Fruit fly (Drosophila melanogaster) whole organism, embryonic: Measurements from ENCODE around the gene Hrs.

Experiments
- B-H2 ChIP-seq: fragments of 200-800 bp; sonication (Bioruptor generic); optimal IDR thresholded peaks from 2 replicates; lab custom pipeline; 2018; ENCODE audit warnings: missing biosample characterization, mild to moderate bottlenecking, missing genetic modification characterization
- Blimp-1 ChIP-seq: fragments of 200-800 bp; sonication (Bioruptor generic); optimal IDR thresholded peaks from 3 replicates; lab custom pipeline; 2018; ENCODE audit warnings: missing biosample characterization, missing genetic modification characterization, mild to moderate bottlenecking, moderate library complexity, missing genetic modification reagents
- C15 ChIP-seq: fragments of 200-800 bp; sonication (Bioruptor generic); IDR thresholded peaks from 3 replicates; pipeline ENCODE4 v1.3.6; 2022; ENCODE audit warnings: missing biosample characterization, missing genetic modification characterization
- CG10979 ChIP-seq: fragments of 200-800 bp; sonication (Bioruptor generic); optimal IDR thresholded peaks from 2 replicates; lab custom pipeline; 2018; ENCODE audit warnings: missing biosample characterization, mild to moderate bottlenecking, missing genetic modification characterization, moderate library complexity
- CG12659 ChIP-seq: fragments of 200-800 bp; sonication (Bioruptor generic); optimal IDR thresholded peaks from 3 replicates; lab custom pipeline; 2017; ENCODE audit warnings: mild to moderate bottlenecking, missing biosample characterization, missing genetic modification reagents, missing genetic modification characterization
- CG14050 ChIP-seq: fragments of 200-800 bp; sonication (Bioruptor generic); IDR thresholded peaks from 3 replicates; pipeline ENCODE4 v1.3.6; 2022; ENCODE audit warnings: missing biosample characterization, missing genetic modification characterization
- CG15011 ChIP-seq: fragments of 200-800 bp; sonication (Bioruptor generic); optimal IDR thresholded peaks from 3 replicates; lab custom pipeline; 2018; ENCODE audit warnings: missing biosample characterization, mild to moderate bottlenecking, missing genetic modification characterization
- CG16779 ChIP-seq: fragments of 200-800 bp; sonication (Bioruptor generic); IDR thresholded peaks from 2 replicates; pipeline ENCODE4 v1.3.6; 2022; ENCODE audit warnings: missing biosample characterization, missing genetic modification characterization
- CG2202 ChIP-seq: fragments of 200-800 bp; sonication (Bioruptor generic); optimal IDR thresholded peaks from 2 replicates; lab custom pipeline; 2018; ENCODE audit warnings: missing biosample characterization, mild to moderate bottlenecking, missing genetic modification characterization
- CG33213 ChIP-seq: fragments of 200-800 bp; sonication (Bioruptor generic); optimal IDR thresholded peaks from 3 replicates; lab custom pipeline; 2016; ENCODE audit warnings: missing biosample characterization, missing genetic modification characterization
- CG33557 ChIP-seq: fragments of 200-800 bp; sonication (Bioruptor generic); optimal IDR thresholded peaks from 2 replicates; lab custom pipeline; 2019; ENCODE audit warnings: missing biosample characterization, mild to moderate bottlenecking, missing genetic modification characterization, moderate library complexity
- CG4707 ChIP-seq: fragments of 200-800 bp; sonication (Bioruptor generic); optimal IDR thresholded peaks from 2 replicates; lab custom pipeline; 2018; ENCODE audit warnings: missing biosample characterization, mild to moderate bottlenecking, missing genetic modification characterization, moderate library complexity
- CG6272 ChIP-seq: fragments of 200-800 bp; sonication (Bioruptor generic); IDR thresholded peaks from 2 replicates; pipeline ENCODE4 v1.3.6; 2022; ENCODE audit warnings: missing biosample characterization, missing genetic modification characterization
- CG7839 ChIP-seq: fragments of 200-800 bp; sonication (Bioruptor generic); optimal IDR thresholded peaks from 3 replicates; lab custom pipeline; 2018; ENCODE audit warnings: missing biosample characterization, mild to moderate bottlenecking, missing genetic modification characterization, moderate library complexity
- CG8478 ChIP-seq: fragments of >200 bp; optimal IDR thresholded peaks from 2 replicates; lab custom pipeline; 2018
- CG9797 ChIP-seq: fragments of 200-800 bp; sonication (Bioruptor generic); optimal IDR thresholded peaks from 3 replicates; lab custom pipeline; 2018; ENCODE audit warnings: missing biosample characterization, mild to moderate bottlenecking, missing genetic modification characterization
- CG9817 ChIP-seq: fragments of 200-800 bp; sonication (Bioruptor generic); optimal IDR thresholded peaks from 2 replicates; lab custom pipeline; 2018; ENCODE audit warnings: missing biosample characterization, mild to moderate bottlenecking, missing genetic modification characterization, moderate library complexity
- CTCF ChIP-seq: fragments of 200-800 bp; sonication (Bioruptor generic); optimal IDR thresholded peaks from 2 replicates; lab custom pipeline; 2017; ENCODE audit warnings: missing biosample characterization, mild to moderate bottlenecking, missing genetic modification characterization, moderate library complexity
- Dref ChIP-seq: fragments of 200-800 bp; sonication (Bioruptor generic); IDR thresholded peaks from 2 replicates; pipeline ENCODE4 v1.3.6; 2022; ENCODE audit warnings: missing biosample characterization, missing genetic modification characterization
- Drgx ChIP-seq: fragments of 200-800 bp; sonication (Bioruptor generic); IDR thresholded peaks from 2 replicates; pipeline ENCODE4 v1.3.6; 2022; ENCODE audit warnings: missing biosample characterization, missing genetic modification characterization
- Fer1 ChIP-seq: fragments of 200-800 bp; sonication (Bioruptor generic); optimal IDR thresholded peaks from 2 replicates; lab custom pipeline; 2017; ENCODE audit warnings: missing biosample characterization, mild to moderate bottlenecking, missing genetic modification characterization
- Gsc ChIP-seq: fragments of 200-800 bp; sonication (Bioruptor generic); IDR thresholded peaks from 2 replicates; pipeline ENCODE4 v1.3.6; 2022; ENCODE audit warnings: missing biosample characterization, missing genetic modification characterization
- Gug ChIP-seq: fragments of 200-800 bp; sonication (Bioruptor generic); IDR thresholded peaks from 4 replicates; pipeline ENCODE4 v1.3.6; 2022; ENCODE audit warnings: missing biosample characterization, missing genetic modification characterization
- HLHmδ ChIP-seq: fragments of 200-800 bp; sonication (Bioruptor generic); optimal IDR thresholded peaks from 2 replicates; lab custom pipeline; 2018; ENCODE audit warnings: missing biosample characterization, mild to moderate bottlenecking, missing genetic modification characterization, moderate library complexity
- Hmx ChIP-seq: fragments of 200-800 bp; sonication (Bioruptor generic); optimal IDR thresholded peaks from 2 replicates; lab custom pipeline; 2016; ENCODE audit warnings: missing biosample characterization, missing genetic modification characterization
- Hr3 ChIP-seq: fragments of 200-800 bp; sonication (Bioruptor generic); optimal IDR thresholded peaks from 3 replicates; lab custom pipeline; 2016; ENCODE audit warnings: missing biosample characterization, missing genetic modification characterization
- Med ChIP-seq: fragments of 200-800 bp; sonication (Bioruptor generic); peaks from one replicate; lab custom pipeline; 2016; ENCODE audit warnings: missing biosample characterization, missing genetic modification characterization, mild to moderate bottlenecking, inconsistent platforms, moderate library complexity
- Mes4 ChIP-seq: fragments of 200-800 bp; sonication (Bioruptor generic); optimal IDR thresholded peaks from 2 replicates; lab custom pipeline; 2016; ENCODE audit warnings: missing biosample characterization, missing genetic modification characterization
- NC2α ChIP-seq: fragments of 200-800 bp; sonication (Bioruptor generic); optimal IDR thresholded peaks from 2 replicates; lab custom pipeline; 2016; ENCODE audit warnings: missing biosample characterization, missing genetic modification characterization
- Nf-YB ChIP-seq: fragments of 200-800 bp; sonication (Bioruptor generic); optimal IDR thresholded peaks from 3 replicates; lab custom pipeline; 2019; ENCODE audit warnings: missing biosample characterization, mild to moderate bottlenecking, missing genetic modification characterization, moderate library complexity
- NfI ChIP-seq: fragments of 200-800 bp; sonication (Bioruptor generic); optimal IDR thresholded peaks from 3 replicates; lab custom pipeline; 2018; ENCODE audit warnings: missing biosample characterization, mild to moderate bottlenecking, missing genetic modification characterization, moderate library complexity
- Sin3A ChIP-seq: fragments of >200 bp; optimal IDR thresholded peaks from 2 replicates; lab custom pipeline; 2018
- bab2 ChIP-seq: fragments of 200-800 bp; sonication (Bioruptor generic); optimal IDR thresholded peaks from 2 replicates; lab custom pipeline; 2016; ENCODE audit warnings: missing biosample characterization, missing genetic modification characterization
- bsh ChIP-seq, 2 experiments: fragments of 200-800 bp; sonication (Bioruptor generic); optimal IDR thresholded peaks; 2 replicates each; lab custom pipeline; 2017 to 2018; ENCODE audit warnings: mild to moderate bottlenecking in 2 of 2, missing biosample characterization in 2 of 2, missing genetic modification characterization in 2 of 2, moderate library complexity in 1 of 2
- cg ChIP-seq: fragments of 200-800 bp; sonication (Bioruptor generic); optimal IDR thresholded peaks from 3 replicates; lab custom pipeline; 2019; ENCODE audit warnings: missing biosample characterization, mild to moderate bottlenecking, missing genetic modification characterization, moderate library complexity
- disco-r ChIP-seq: fragments of 200-800 bp; sonication (Bioruptor generic); optimal IDR thresholded peaks from 2 replicates; lab custom pipeline; 2016; ENCODE audit warnings: missing biosample characterization, missing genetic modification characterization
- dmrt11E ChIP-seq: fragments of 200-800 bp; sonication (Bioruptor generic); optimal IDR thresholded peaks from 3 replicates; lab custom pipeline; 2018; ENCODE audit warnings: missing biosample characterization, mild to moderate bottlenecking, missing genetic modification characterization, moderate library complexity
- exex ChIP-seq: fragments of 200-800 bp; sonication (Bioruptor generic); optimal IDR thresholded peaks from 4 replicates; lab custom pipeline; 2018; ENCODE audit warnings: missing biosample characterization, mild to moderate bottlenecking, missing genetic modification characterization, moderate library complexity
- fd3F ChIP-seq: fragments of 200-800 bp; sonication (Bioruptor generic); optimal IDR thresholded peaks from 2 replicates; lab custom pipeline; 2018; ENCODE audit warnings: missing biosample characterization, mild to moderate bottlenecking, missing genetic modification characterization, moderate library complexity
- fu2 ChIP-seq: fragments of 200-800 bp; sonication (Bioruptor generic); optimal IDR thresholded peaks from 2 replicates; lab custom pipeline; 2016; ENCODE audit warnings: missing biosample characterization, missing genetic modification characterization
- kah ChIP-seq: fragments of 200-800 bp; sonication (Bioruptor generic); optimal IDR thresholded peaks from 2 replicates; lab custom pipeline; 2018; ENCODE audit warnings: missing biosample characterization, mild to moderate bottlenecking, missing genetic modification characterization
- ken ChIP-seq: fragments of 200-800 bp; sonication (Bioruptor generic); IDR thresholded peaks from 3 replicates; pipeline ENCODE4 v1.3.6; 2022; ENCODE audit warnings: missing biosample characterization, missing genetic modification characterization
- lov ChIP-seq, 2 experiments: fragments of 200-800 bp in 1 of 2; fragments of >200 bp in 1 of 2; sonication (Bioruptor generic) in 1 of 2; IDR thresholded peaks in 1 of 2; optimal IDR thresholded peaks in 1 of 2; 2 replicates in 1 of 2; 3 replicates in 1 of 2; pipeline versions ENCODE4 v1.3.6 to Lab custom; 2017 to 2022; ENCODE audit warnings: missing biosample characterization in 1 of 2, missing genetic modification characterization in 1 of 2
- sisA ChIP-seq: fragments of 200-800 bp; sonication (Bioruptor generic); IDR thresholded peaks from 2 replicates; pipeline ENCODE4 v1.3.6; 2022; ENCODE audit warnings: missing biosample characterization, missing genetic modification characterization
- slbo ChIP-seq: fragments of 200-800 bp; sonication (Bioruptor generic); IDR thresholded peaks from 2 replicates; pipeline ENCODE4 v1.3.6; 2022; ENCODE audit warnings: missing biosample characterization, missing genetic modification characterization
- toy ChIP-seq: fragments of 200-800 bp; sonication (Bioruptor generic); IDR thresholded peaks from 2 replicates; pipeline ENCODE4 v1.3.6; 2022; ENCODE audit warnings: missing biosample characterization, missing genetic modification characterization
- tup ChIP-seq: fragments of 200-800 bp; sonication (Bioruptor generic); optimal IDR thresholded peaks from 2 replicates; lab custom pipeline; 2016; ENCODE audit warnings: missing biosample characterization, mild to moderate bottlenecking, missing genetic modification characterization, moderate library complexity
- vfl ChIP-seq: fragments of 200-800 bp; sonication (Bioruptor generic); optimal IDR thresholded peaks from 2 replicates; lab custom pipeline; 2016; ENCODE audit warnings: missing biosample characterization, missing genetic modification characterization
- zf30C ChIP-seq: fragments of 200-800 bp; sonication (Bioruptor generic); optimal IDR thresholded peaks from 3 replicates; lab custom pipeline; 2018; ENCODE audit warnings: missing biosample characterization, mild to moderate bottlenecking, missing genetic modification characterization

Gene Hrs

dm6 chr2L:2752460-2753411 lies 12.9 kb downstream of the Hrs start, which contains the start of gene Pgk:
TSS of gene Pgk (minus strand) at chr2L:2753068.
- peak; percentile 83 for TF ChIP-seq Fer1
- peak; percentile 50 for TF ChIP-seq Mes4 (GFP tag; lab: Kevin White, UChicago)
- peak; percentile 6 for TF ChIP-seq dmrt11E
- TF ChIP-seq CG7839, result peak; percentile 30
- peak; percentile 89 for TF ChIP-seq Nf-YB
- no peak for TF ChIP-seq vfl (GFP tag; lab: Kevin White, UChicago)
- peak; percentile 41 for TF ChIP-seq cg (GFP tag; lab: Kevin White, UChicago)
- TF ChIP-seq lov (optimal IDR thresholded peaks at IDR 0.05; lab: Kevin White, UChicago), result no peak
- TF ChIP-seq lov (GFP tag; IDR thresholded peaks at IDR 0.05; lab: Robert Waterston, UW), result no peak
- TF ChIP-seq fd3F, result no peak
- peak; percentile 34 for TF ChIP-seq tup (GFP tag; lab: Kevin White, UChicago)
- TF ChIP-seq CG33557, result peak; percentile 75
- TF ChIP-seq CG9817 (tag; lab: Kevin White, UChicago), result peak; percentile 16
- TF ChIP-seq CG15011 (GFP tag; lab: Kevin White, UChicago), result peak; percentile 59
- TF ChIP-seq Hmx (GFP tag; lab: Kevin White, UChicago), result no peak
- TF ChIP-seq HLHmδ (GFP tag; lab: Kevin White, UChicago), result peak; percentile 88
- peak; percentile 65 for TF ChIP-seq exex (tag; lab: Kevin White, UChicago)
- TF ChIP-seq kah (GFP tag; lab: Kevin White, UChicago), result peak; percentile 39
- TF ChIP-seq bsh (GFP tag; optimal IDR thresholded peaks at IDR 0.05; lab: Kevin White, UChicago), result peak; percentile 40 to 75
- TF ChIP-seq slbo (GFP tag; lab: Robert Waterston, UW), result no peak
- TF ChIP-seq CG33213 (GFP tag; lab: Kevin White, UChicago), result peak; percentile 29
- peak; percentile 16 for TF ChIP-seq CG10979 (tag; lab: Kevin White, UChicago)
- peak; percentile 32 for TF ChIP-seq CG2202 (tag; lab: Kevin White, UChicago)
- TF ChIP-seq C15 (GFP tag; lab: Robert Waterston, UW), result no peak
- TF ChIP-seq Dref, result no peak
- TF ChIP-seq CG16779 (GFP tag; lab: Robert Waterston, UW), result no peak
- no peak for TF ChIP-seq toy (GFP tag; lab: Robert Waterston, UW)
- TF ChIP-seq CG6272 (GFP tag; lab: Robert Waterston, UW), result no peak
- TF ChIP-seq B-H2 (GFP tag; lab: Kevin White, UChicago), result peak; percentile 18
- no peak for TF ChIP-seq CG9797 (GFP tag; lab: Kevin White, UChicago)
- no peak for TF ChIP-seq fu2 (GFP tag; lab: Kevin White, UChicago)
- TF ChIP-seq Drgx, result no peak
- peak; percentile 3 for TF ChIP-seq NfI
- peak; percentile 48 for TF ChIP-seq Blimp-1
- no peak for TF ChIP-seq sisA
- no peak for TF ChIP-seq ken (GFP tag; lab: Robert Waterston, UW)
- no peak for TF ChIP-seq bab2 (GFP tag; lab: Kevin White, UChicago)
- TF ChIP-seq Gug (GFP tag; lab: Robert Waterston, UW), result peak; percentile 1; the same call in 1 of the 4 replicates
- TF ChIP-seq Hr3 (GFP tag; lab: Kevin White, UChicago), result no peak
- TF ChIP-seq CG4707 (GFP tag; lab: Kevin White, UChicago), result no peak
- TF ChIP-seq CG8478 (lab: Kevin White, UChicago), result no peak
- TF ChIP-seq zf30C (GFP tag; lab: Kevin White, UChicago), result peak; percentile 100
- no peak for TF ChIP-seq CG14050 (GFP tag; lab: Robert Waterston, UW)
- peak; percentile 3 for TF ChIP-seq disco-r (GFP tag; lab: Kevin White, UChicago)
- peak; percentile 20 for TF ChIP-seq CG12659
- no peak for TF ChIP-seq Gsc (GFP tag; lab: Robert Waterston, UW)
- peak; percentile 44 for TF ChIP-seq CTCF (GFP tag; lab: Kevin White, UChicago)
- TF ChIP-seq Med (GFP tag; lab: Kevin White, UChicago), result peak; percentile 88
- TF ChIP-seq NC2α (GFP tag; lab: Kevin White, UChicago), result peak; percentile 78
- no peak for TF ChIP-seq Sin3A (lab: Kevin White, UChicago)
